Worm (Caenorhabditis elegans) whole organism, young adult: Measurements from ENCODE around the gene nhr-118.

Source experiments
- F22D6.2 ChIP-seq: sonication (generic microtip); optimal IDR thresholded peaks from 2 replicates; lab custom pipeline; 2016; ENCODE audit warnings: mild to moderate bottlenecking, missing genetic modification characterization, missing compliant biosample characterization
- F33H1.4 ChIP-seq: fragments of 200-800 bp; sonication (Bioruptor generic); IDR thresholded peaks from 2 replicates; pipeline ENCODE4 v1.3.6; 2022; ENCODE audit warnings: missing genetic modification reagents, missing genetic modification characterization, missing compliant biosample characterization
- K11D2.4 ChIP-seq: fragments of 200-800 bp; sonication (Bioruptor generic); IDR thresholded peaks from 2 replicates; pipeline ENCODE4 v1.3.6; 2022; ENCODE audit warnings: missing genetic modification reagents, missing genetic modification characterization, missing compliant biosample characterization
- T26A5.8 ChIP-seq: sonication (generic microtip); optimal IDR thresholded peaks from 2 replicates; lab custom pipeline; 2016; ENCODE audit warnings: missing genetic modification characterization, missing compliant biosample characterization
- Y56A3A.18 ChIP-seq: fragments of 200-800 bp; sonication (Bioruptor generic); IDR thresholded peaks from 2 replicates; pipeline ENCODE4 v1.3.6; 2022; ENCODE audit warnings: missing genetic modification reagents, missing genetic modification characterization, missing compliant biosample characterization
- attf-5 ChIP-seq: fragments of 200-800 bp; sonication (Bioruptor generic); optimal IDR thresholded peaks from 2 replicates; lab custom pipeline; 2018; ENCODE audit warnings: mild to moderate bottlenecking, missing genetic modification characterization, missing compliant biosample characterization
- attf-6 ChIP-seq: fragments of 200-800 bp; sonication (Bioruptor generic); IDR thresholded peaks from 2 replicates; pipeline ENCODE4 v1.3.6; 2022; ENCODE audit warnings: missing genetic modification reagents, missing genetic modification characterization, missing compliant biosample characterization
- bed-1 ChIP-seq: fragments of 200-800 bp; sonication (Bioruptor generic); IDR thresholded peaks from 2 replicates; pipeline ENCODE4 v1.3.6; 2022; ENCODE audit warnings: missing genetic modification reagents, missing genetic modification characterization, missing compliant biosample characterization
- cebp-2 ChIP-seq: fragments of 200-800 bp; sonication (Bioruptor generic); IDR thresholded peaks from 2 replicates; pipeline ENCODE4 v1.3.6; 2022; ENCODE audit warnings: missing genetic modification characterization, missing compliant biosample characterization
- ceh-58 ChIP-seq: fragments of 200-800 bp; sonication (Bioruptor generic); IDR thresholded peaks from 2 replicates; pipeline ENCODE4 v1.3.6; 2022; ENCODE audit warnings: missing genetic modification characterization, missing compliant biosample characterization
- die-1 ChIP-seq: sonication (generic microtip); optimal IDR thresholded peaks from 2 replicates; lab custom pipeline; 2016; ENCODE audit warnings: missing genotype, mild to moderate bottlenecking, missing genetic modification characterization, missing compliant biosample characterization
- efl-1 ChIP-seq: fragments of 150-350 bp; optimal IDR thresholded peaks from 2 replicates; lab custom pipeline; 2014; ENCODE audit warnings: missing biosample characterization, missing genetic modification reagents, missing genetic modification characterization
- ets-4 ChIP-seq: fragments of 200-800 bp; sonication (Bioruptor generic); optimal IDR thresholded peaks from 2 replicates; lab custom pipeline; 2018; ENCODE audit warnings: mild to moderate bottlenecking, missing genetic modification characterization, missing compliant biosample characterization
- fkh-3 ChIP-seq: sonication (generic microtip); optimal IDR thresholded peaks from 2 replicates; lab custom pipeline; 2016; ENCODE audit warnings: mild to moderate bottlenecking, missing genetic modification characterization, missing compliant biosample characterization
- hlh-26 ChIP-seq: fragments of 200-800 bp; sonication (Bioruptor generic); conservative IDR thresholded peaks from 2 replicates; pipeline ENCODE4 v1.3.6; 2022; ENCODE audit warnings: missing genetic modification reagents, missing genetic modification characterization, missing compliant biosample characterization
- hmg-20 ChIP-seq: fragments of 200-800 bp; sonication (Bioruptor generic); IDR thresholded peaks from 2 replicates; pipeline ENCODE4 v1.3.6; 2022; ENCODE audit warnings: missing genetic modification reagents, missing genetic modification characterization, missing compliant biosample characterization
- hrde-1 ChIP-seq: sonication (generic microtip); optimal IDR thresholded peaks from 2 replicates; lab custom pipeline; 2016; ENCODE audit warnings: missing genetic modification characterization, mild to moderate bottlenecking, missing compliant biosample characterization, moderate library complexity, missing genotype, missing genetic modification reagents, borderline replicate concordance
- lag-1 ChIP-seq: fragments of 200-800 bp; sonication (Bioruptor generic); IDR thresholded peaks from 2 replicates; pipeline ENCODE4 v1.3.6; 2022; ENCODE audit warnings: missing genetic modification reagents, missing genetic modification characterization, missing compliant biosample characterization
- let-607 ChIP-seq, 2 experiments: fragments of 200-800 bp in 1 of 2; sonication (Bioruptor generic) in 1 of 2; sonication (generic microtip) in 1 of 2; optimal IDR thresholded peaks; 2 replicates each; lab custom pipeline; 2016 to 2018; ENCODE audit warnings: mild to moderate bottlenecking in 2 of 2, missing compliant biosample characterization in 2 of 2, missing genetic modification characterization in 2 of 2, moderate library complexity in 2 of 2, missing genotype in 1 of 2
- lin-26 ChIP-seq: fragments of 200-800 bp; sonication (Bioruptor generic); IDR thresholded peaks from 2 replicates; pipeline ENCODE4 v1.3.6; 2022; ENCODE audit warnings: missing genetic modification reagents, missing genetic modification characterization, missing compliant biosample characterization
- lin-40 ChIP-seq: sonication (generic microtip); optimal IDR thresholded peaks from 2 replicates; lab custom pipeline; 2016; ENCODE audit warnings: missing genetic modification characterization, mild to moderate bottlenecking, missing compliant biosample characterization, missing genotype, missing genetic modification reagents
- madf-8 ChIP-seq: fragments of 200-800 bp; sonication (Bioruptor generic); conservative IDR thresholded peaks from 2 replicates; pipeline ENCODE4 v1.3.6; 2022; ENCODE audit warnings: missing genetic modification reagents, missing genetic modification characterization, missing compliant biosample characterization
- mes-4 ChIP-seq: sonication (generic microtip); optimal IDR thresholded peaks from 2 replicates; lab custom pipeline; 2016; ENCODE audit warnings: missing genotype, missing genetic modification characterization, missing compliant biosample characterization
- nfya-1 ChIP-seq: sonication (generic microtip); optimal IDR thresholded peaks from 2 replicates; lab custom pipeline; 2017; ENCODE audit warnings: antibody characterized with exemption, missing compliant biosample characterization, missing genetic modification characterization, borderline replicate concordance; ENCODE audit not compliant: insufficient read depth
- nhr-80 ChIP-seq: sonication (generic microtip); optimal IDR thresholded peaks from 2 replicates; lab custom pipeline; 2016; ENCODE audit warnings: missing genetic modification characterization, missing compliant biosample characterization
- pha-4 ChIP-seq: fragments of 150-350 bp; sonication (generic microtip); optimal IDR thresholded peaks from 2 replicates; lab custom pipeline; 2014; ENCODE audit warnings: missing biosample characterization, missing genetic modification reagents, missing genetic modification characterization
- rec-8 ChIP-seq, 2 experiments: sonication (generic microtip); optimal IDR thresholded peaks; 2 replicates each; lab custom pipeline; 2016; ENCODE audit warnings: mild to moderate bottlenecking in 2 of 2, missing genetic modification characterization in 2 of 2, missing genetic modification reagents in 2 of 2, missing genotype in 2 of 2, missing biosample characterization in 1 of 2, missing compliant biosample characterization in 1 of 2, moderate library complexity in 1 of 2
- somi-1 ChIP-seq: fragments of 200-800 bp; sonication (Bioruptor generic); optimal IDR thresholded peaks from 2 replicates; lab custom pipeline; 2018; ENCODE audit warnings: mild to moderate bottlenecking, missing genetic modification characterization, missing compliant biosample characterization
- sptf-2 ChIP-seq: fragments of 200-800 bp; sonication (Bioruptor generic); optimal IDR thresholded peaks from 2 replicates; lab custom pipeline; 2018; ENCODE audit warnings: mild to moderate bottlenecking, missing genetic modification characterization, missing compliant biosample characterization
- tbp1 ChIP-seq: fragments of 200-800 bp; sonication (Bioruptor generic); optimal IDR thresholded peaks from 2 replicates; lab custom pipeline; 2018; ENCODE audit warnings: mild to moderate bottlenecking, missing genetic modification characterization, missing compliant biosample characterization
- xnd-1 ChIP-seq: sonication (generic microtip); optimal IDR thresholded peaks from 2 replicates; lab custom pipeline; 2016; ENCODE audit warnings: missing genotype, missing genetic modification reagents, missing genetic modification characterization, missing compliant biosample characterization
- zfh-2 ChIP-seq: fragments of 200-800 bp; sonication (Bioruptor generic); conservative IDR thresholded peaks from 2 replicates; pipeline ENCODE4 v1.3.6; 2022; ENCODE audit warnings: missing genetic modification reagents, missing genetic modification characterization, missing compliant biosample characterization
- ztf-6 ChIP-seq: fragments of 200-800 bp; sonication (Bioruptor generic); IDR thresholded peaks from 2 replicates; pipeline ENCODE4 v1.3.6; 2022; ENCODE audit warnings: missing genetic modification reagents, missing genetic modification characterization, missing compliant biosample characterization

nhr-118 gene

ce11 chrV:4418116-4418515, 10.5 kb downstream of the nhr-118 start, which contains the start of gene Y47D7A.6:
TSS of gene Y47D7A.6 (minus strand) at chrV:4418216.
- TF ChIP-seq pha-4 (tag; lab: Kevin White, UChicago) (no peak), sptf-2 (GFP tag; lab: Kevin White, UChicago) (no peak), Y56A3A.18 (GFP tag; lab: Robert Waterston, UW) (no peak), K11D2.4 (GFP tag; lab: Robert Waterston, UW) (no peak), fkh-3 (tag; lab: Kevin White, UChicago) (no peak), efl-1 (GFP tag; lab: Kevin White, UChicago) (no peak), somi-1 (GFP tag; lab: Kevin White, UChicago) (no peak), mes-4 (tag; lab: Kevin White, UChicago) (no peak), nfya-1 (tag; lab: Kevin White, UChicago) (no peak), attf-5 (no peak), die-1 (tag; lab: Kevin White, UChicago) (no peak), xnd-1 (no peak), lag-1 (GFP tag; lab: Robert Waterston, UW) (no peak), ets-4 (GFP tag; lab: Kevin White, UChicago) (no peak), hrde-1 (tag; lab: Kevin White, UChicago) (no peak), attf-6 (no peak), rec-8 (tag; optimal IDR thresholded peaks at IDR 0.05; lab: Kevin White, UChicago) (no peak), cebp-2 (no peak), ceh-58 (GFP tag; lab: Robert Waterston, UW) (no peak)

DNA sequence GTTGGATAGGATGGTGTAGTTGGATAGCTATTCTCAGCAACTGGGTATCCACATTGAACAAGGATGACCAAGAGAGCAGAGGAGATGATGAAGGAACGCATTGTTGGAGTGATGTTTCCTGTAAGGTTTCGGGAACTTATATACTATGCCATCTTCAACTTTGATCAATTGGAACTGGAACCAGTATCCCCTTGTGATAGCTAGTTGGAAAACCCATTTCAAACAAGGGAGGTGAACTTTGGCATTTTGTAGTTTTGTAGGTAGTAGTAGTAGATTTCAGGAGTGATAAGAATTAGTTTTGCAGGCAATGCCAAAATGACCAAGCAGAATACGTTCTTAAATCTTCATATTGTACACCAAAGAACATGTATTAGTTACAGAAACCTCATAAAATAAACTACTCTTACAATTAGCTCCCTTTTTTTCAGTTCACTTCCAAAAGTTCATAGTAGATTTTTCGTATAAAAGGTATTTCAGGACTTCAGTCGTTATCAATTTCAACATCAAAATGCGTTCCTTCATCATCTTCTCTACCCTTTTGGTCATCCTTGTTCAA, 12.2 kb downstream of the nhr-118 start, which contains the start of the genes Y47D7A.7 and Y47D7A.2:
TSS of gene Y47D7A.7 (minus strand) at position 101 of the 556 bp plus-strand sequence.
TSS of gene Y47D7A.2 (plus strand) at position 506 of the 556 bp plus-strand sequence.
- TF ChIP-seq hmg-20: no peak

DNA sequence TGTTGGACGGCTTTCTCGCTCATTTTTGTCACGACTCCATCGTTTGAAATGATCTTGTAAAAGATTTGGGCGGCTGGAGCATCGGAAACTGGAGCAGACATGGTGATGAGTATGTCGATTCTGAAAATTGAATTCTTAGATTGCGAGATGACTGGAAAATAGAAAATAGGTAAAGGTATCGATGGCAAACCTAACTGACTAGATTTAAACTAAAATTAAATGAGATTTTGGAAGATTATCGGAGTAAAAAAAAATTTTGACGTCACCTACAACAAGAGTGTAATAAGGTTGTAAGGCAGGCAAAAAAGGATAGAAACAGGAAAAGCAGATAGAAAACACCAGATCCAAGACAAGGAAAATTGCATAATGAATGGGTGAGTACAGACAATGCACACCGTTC, 13.9 kb downstream of the nhr-118 start, which contains the start of gene skr-14:
TSS of gene skr-14 (minus strand) at position 101 of the 400 bp plus-strand sequence.
- TF ChIP-seq bed-1 (GFP tag; lab: Robert Waterston, UW) (no peak), ztf-6 (GFP tag; lab: Robert Waterston, UW) (no peak), F33H1.4 (GFP tag; lab: Robert Waterston, UW) (no peak), let-607 (tag; optimal IDR thresholded peaks at IDR 0.05; lab: Kevin White, UChicago) (no peak), T26A5.8 (no peak), F22D6.2 (tag; lab: Kevin White, UChicago) (no peak), nhr-80 (tag; lab: Kevin White, UChicago) (no peak), madf-8 (no peak)
- TF ChIP-seq, all 124 proteins: peak for 0

DNA sequence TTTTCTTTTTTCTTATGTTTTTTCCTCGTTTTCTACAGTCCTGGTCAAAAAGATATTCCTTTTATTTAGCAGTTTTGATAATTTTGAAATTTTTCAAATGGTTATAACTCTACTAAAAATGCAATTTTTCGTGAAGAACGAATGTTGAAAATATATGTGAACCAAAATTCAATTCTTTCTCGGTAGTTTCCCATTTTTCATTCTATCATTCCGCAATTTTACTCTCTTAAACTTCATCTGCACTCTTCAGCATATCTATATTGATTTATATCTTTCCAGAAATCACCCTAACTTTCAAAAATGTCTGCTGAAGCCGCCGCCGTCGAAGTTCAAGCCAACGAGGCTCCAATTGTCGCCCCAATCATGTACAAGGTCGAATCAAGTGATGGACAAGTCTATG, 14.5 kb downstream of the nhr-118 start, which contains the start of gene skr-7:
TSS of gene skr-7 (plus strand) at position 301 of the 400 bp plus-strand sequence.
- TF ChIP-seq tbp1 (no peak), lin-40 (tag; lab: Kevin White, UChicago) (no peak), hlh-26 (GFP tag; lab: Robert Waterston, UW) (no peak)

DNA sequence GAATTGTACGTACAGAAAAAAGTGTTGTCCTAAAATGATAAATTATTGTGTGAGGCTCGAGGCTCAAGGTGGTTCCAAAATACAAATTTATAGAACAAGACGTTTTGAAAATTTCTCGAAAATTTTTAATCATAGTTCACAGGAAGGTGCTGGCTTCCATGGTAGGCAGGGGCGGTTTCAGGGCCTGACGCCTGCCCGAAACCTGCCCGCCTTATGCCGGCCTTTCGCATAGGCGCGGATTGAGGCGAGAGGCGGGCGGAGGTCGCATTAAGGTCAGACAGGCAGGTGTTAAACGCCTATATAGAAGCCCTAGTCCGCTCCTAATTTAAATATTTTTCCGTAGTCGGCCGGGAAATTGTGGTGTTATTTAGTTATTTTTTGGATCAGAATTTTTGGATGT, 15.5 kb downstream of the nhr-118 start:
- TF ChIP-seq zfh-2: peak; percentile 70
- TF ChIP-seq Y56A3A.18 (GFP tag; lab: Robert Waterston, UW): no peak
- peak; percentile 35; the same call in 1 of the 2 replicates for TF ChIP-seq lin-26 (GFP tag; lab: Robert Waterston, UW)
